Fruit fly (Drosophila melanogaster) whole organism, embryonic: ENCODE data around the gene ocn.

Source experiments
- CG10147 ChIP-seq: fragments of 200-800 bp; sonication (Bioruptor generic); optimal IDR thresholded peaks from 2 replicates; lab custom pipeline; 2019; ENCODE audit warnings: missing biosample characterization, mild to moderate bottlenecking, missing genetic modification characterization, moderate library complexity
- CG11247 ChIP-seq: fragments of 200-800 bp; sonication (Bioruptor generic); IDR thresholded peaks from 2 replicates; pipeline ENCODE4 v1.3.6; 2022; ENCODE audit warnings: missing biosample characterization, missing genetic modification characterization
- CG11398 ChIP-seq: fragments of 200-800 bp; sonication (Bioruptor generic); optimal IDR thresholded peaks from 2 replicates; lab custom pipeline; 2016; ENCODE audit warnings: missing biosample characterization, missing genetic modification characterization
- CG12219 ChIP-seq: fragments of 200-800 bp; sonication (Bioruptor generic); optimal IDR thresholded peaks from 3 replicates; lab custom pipeline; 2018; ENCODE audit warnings: missing biosample characterization, mild to moderate bottlenecking, missing genetic modification characterization
- CG14050 ChIP-seq: fragments of 200-800 bp; sonication (Bioruptor generic); IDR thresholded peaks from 3 replicates; pipeline ENCODE4 v1.3.6; 2022; ENCODE audit warnings: missing biosample characterization, missing genetic modification characterization
- CG15479 ChIP-seq: fragments of 200-800 bp; sonication (Bioruptor generic); optimal IDR thresholded peaks from 3 replicates; lab custom pipeline; 2019; ENCODE audit warnings: missing biosample characterization, mild to moderate bottlenecking, missing genetic modification characterization, moderate library complexity
- CG1603 ChIP-seq: fragments of 200-800 bp; sonication (Bioruptor generic); optimal IDR thresholded peaks from 2 replicates; lab custom pipeline; 2019; ENCODE audit warnings: missing biosample characterization, mild to moderate bottlenecking, missing genetic modification characterization, moderate library complexity
- CG31441 ChIP-seq: fragments of 200-800 bp; sonication (Bioruptor generic); IDR thresholded peaks from 2 replicates; pipeline ENCODE4 v1.3.6; 2022; ENCODE audit warnings: missing biosample characterization, missing genetic modification characterization
- CG32772 ChIP-seq: fragments of 200-800 bp; sonication (Bioruptor generic); IDR thresholded peaks from 2 replicates; pipeline ENCODE4 v1.3.6; 2022; ENCODE audit warnings: missing biosample characterization, missing genetic modification characterization
- CG33557 ChIP-seq: fragments of 200-800 bp; sonication (Bioruptor generic); optimal IDR thresholded peaks from 2 replicates; lab custom pipeline; 2019; ENCODE audit warnings: missing biosample characterization, mild to moderate bottlenecking, missing genetic modification characterization, moderate library complexity
- CG34224 ChIP-seq: fragments of 200-800 bp; sonication (Bioruptor generic); IDR thresholded peaks from 3 replicates; pipeline ENCODE4 v1.3.6; 2022; ENCODE audit warnings: missing biosample characterization, missing genetic modification characterization; ENCODE audit not compliant: partially characterized antibody
- CG3726 ChIP-seq: fragments of 200-800 bp; sonication (Bioruptor generic); IDR thresholded peaks from 3 replicates; pipeline ENCODE4, ENCODE4 v1.3.6; 2022; ENCODE audit warnings: missing biosample characterization, missing genetic modification characterization
- CG3847 ChIP-seq: fragments of 200-800 bp; sonication (Bioruptor generic); IDR thresholded peaks from 2 replicates; pipeline ENCODE4 v1.3.6; 2022; ENCODE audit warnings: missing biosample characterization, missing genetic modification characterization
- CG4328 ChIP-seq: fragments of 200-800 bp; sonication (Bioruptor generic); optimal IDR thresholded peaks from 3 replicates; lab custom pipeline; 2017; ENCODE audit warnings: missing biosample characterization, missing genetic modification reagents, missing genetic modification characterization
- CG5245 ChIP-seq: fragments of 200-800 bp; sonication (Bioruptor generic); optimal IDR thresholded peaks from 3 replicates; lab custom pipeline; 2016; ENCODE audit warnings: missing biosample characterization, missing genetic modification characterization
- CG7745 ChIP-seq: fragments of 200-800 bp; sonication (Bioruptor generic); optimal IDR thresholded peaks from 2 replicates; lab custom pipeline; 2018; ENCODE audit warnings: missing biosample characterization, mild to moderate bottlenecking, missing genetic modification characterization, moderate library complexity
- CG7839 ChIP-seq: fragments of 200-800 bp; sonication (Bioruptor generic); optimal IDR thresholded peaks from 3 replicates; lab custom pipeline; 2018; ENCODE audit warnings: missing biosample characterization, mild to moderate bottlenecking, missing genetic modification characterization, moderate library complexity
- CG8290 ChIP-seq, 3 experiments: fragments of 200-800 bp; sonication (Bioruptor generic); optimal IDR thresholded peaks; 2 replicates each; lab custom pipeline; 2016 to 2019; ENCODE audit warnings: missing biosample characterization in 3 of 3, missing genetic modification characterization in 3 of 3, mild to moderate bottlenecking in 2 of 3, moderate library complexity in 1 of 3
- CG8765 ChIP-seq: fragments of 200-800 bp; sonication (Bioruptor generic); IDR thresholded peaks from 2 replicates; pipeline ENCODE4 v1.3.6; 2022; ENCODE audit warnings: missing biosample characterization, missing genetic modification characterization
- CG9876 ChIP-seq: fragments of 200-800 bp; sonication (Bioruptor generic); optimal IDR thresholded peaks from 2 replicates; lab custom pipeline; 2016; ENCODE audit warnings: missing biosample characterization, missing genetic modification characterization
- D19B ChIP-seq: fragments of 200-800 bp; sonication (Bioruptor generic); optimal IDR thresholded peaks from 2 replicates; lab custom pipeline; 2017; ENCODE audit warnings: missing biosample characterization, mild to moderate bottlenecking, missing genetic modification characterization
- Dip3 ChIP-seq: fragments of 200-800 bp; sonication (Bioruptor generic); optimal IDR thresholded peaks from 3 replicates; lab custom pipeline; 2016; ENCODE audit warnings: missing biosample characterization, missing genetic modification characterization
- Doc2 ChIP-seq: fragments of 200-800 bp; sonication (Bioruptor generic); IDR thresholded peaks from 2 replicates; pipeline ENCODE4 v1.3.6; 2022; ENCODE audit warnings: missing biosample characterization, missing genetic modification characterization
- E2f2 ChIP-seq: fragments of 200-800 bp; sonication (Bioruptor generic); IDR thresholded peaks from 2 replicates; pipeline ENCODE4 v1.3.6; 2022; ENCODE audit warnings: missing biosample characterization, missing genetic modification characterization
- Elba2 ChIP-seq: fragments of 200-800 bp; sonication (Bioruptor generic); optimal IDR thresholded peaks from 3 replicates; lab custom pipeline; 2016; ENCODE audit warnings: missing biosample characterization, missing genetic modification characterization
- Ets97D ChIP-seq: fragments of 200-800 bp; sonication (Bioruptor generic); optimal IDR thresholded peaks from 3 replicates; lab custom pipeline; 2016; ENCODE audit warnings: missing biosample characterization, missing genetic modification characterization
- Fer1 ChIP-seq: fragments of 200-800 bp; sonication (Bioruptor generic); optimal IDR thresholded peaks from 2 replicates; lab custom pipeline; 2017; ENCODE audit warnings: missing biosample characterization, mild to moderate bottlenecking, missing genetic modification characterization
- Hmr ChIP-seq: fragments of 200-800 bp; sonication (Bioruptor generic); optimal IDR thresholded peaks from 3 replicates; lab custom pipeline; 2017; ENCODE audit warnings: mild to moderate bottlenecking, missing biosample characterization, missing genetic modification reagents, missing genetic modification characterization
- Mes4 ChIP-seq: fragments of 200-800 bp; sonication (Bioruptor generic); optimal IDR thresholded peaks from 2 replicates; lab custom pipeline; 2016; ENCODE audit warnings: missing biosample characterization, missing genetic modification characterization
- Pdp1 ChIP-seq, 2 experiments: fragments of 200-800 bp; sonication (Bioruptor generic); optimal IDR thresholded peaks; 3 replicates each; lab custom pipeline; 2016; ENCODE audit warnings: missing biosample characterization in 2 of 2, missing genetic modification characterization in 2 of 2, mild to moderate bottlenecking in 1 of 2, moderate library complexity in 1 of 2
- Sry-β ChIP-seq: fragments of 200-800 bp; sonication (Bioruptor generic); optimal IDR thresholded peaks from 2 replicates; lab custom pipeline; 2018; ENCODE audit warnings: missing biosample characterization, mild to moderate bottlenecking, missing genetic modification characterization, moderate library complexity
- Usf ChIP-seq: fragments of 200-800 bp; sonication (Bioruptor generic); optimal IDR thresholded peaks from 2 replicates; lab custom pipeline; 2017; ENCODE audit warnings: missing genotype, missing biosample characterization, missing genetic modification characterization
- Xbp1 ChIP-seq: fragments of 200-800 bp; sonication (Bioruptor generic); optimal IDR thresholded peaks from 3 replicates; lab custom pipeline; 2016; ENCODE audit warnings: missing biosample characterization, mild to moderate bottlenecking, missing genetic modification characterization
- al ChIP-seq: fragments of 200-800 bp; sonication (Bioruptor generic); IDR thresholded peaks from 2 replicates; pipeline ENCODE4 v1.3.6; 2022; ENCODE audit warnings: missing biosample characterization, missing genetic modification characterization
- cas ChIP-seq: fragments of 200-800 bp; sonication (Bioruptor generic); IDR thresholded peaks from 2 replicates; pipeline ENCODE4 v1.3.6; 2022; ENCODE audit warnings: missing biosample characterization, missing genetic modification characterization
- caup ChIP-seq: fragments of 200-800 bp; sonication (Bioruptor generic); optimal IDR thresholded peaks from 3 replicates; lab custom pipeline; 2017; ENCODE audit warnings: missing biosample characterization, mild to moderate bottlenecking, missing genetic modification characterization, moderate library complexity; ENCODE audit not compliant: severe bottlenecking
- chn ChIP-seq: fragments of 200-800 bp; sonication (Bioruptor generic); optimal IDR thresholded peaks from 2 replicates; lab custom pipeline; 2016; ENCODE audit warnings: missing biosample characterization, missing genetic modification characterization
- croc ChIP-seq: fragments of 200-800 bp; sonication (Bioruptor generic); conservative IDR thresholded peaks from 3 replicates; pipeline ENCODE4 v1.3.6; 2022; ENCODE audit warnings: missing biosample characterization, missing genetic modification characterization
- maf-S ChIP-seq: fragments of 200-800 bp; sonication (Bioruptor generic); optimal IDR thresholded peaks from 2 replicates; lab custom pipeline; 2016; ENCODE audit warnings: missing biosample characterization, missing genetic modification characterization
- mld ChIP-seq: fragments of 200-800 bp; sonication (Bioruptor generic); IDR thresholded peaks from 3 replicates; pipeline ENCODE4 v1.3.6; 2022; ENCODE audit warnings: missing biosample characterization, missing genetic modification characterization; ENCODE audit not compliant: partially characterized antibody
- nerfin-1 ChIP-seq: fragments of 200-800 bp; sonication (Bioruptor generic); optimal IDR thresholded peaks from 3 replicates; lab custom pipeline; 2019; ENCODE audit warnings: missing biosample characterization, mild to moderate bottlenecking, missing genetic modification characterization, moderate library complexity
- nmo ChIP-seq: fragments of 200-800 bp; sonication (Bioruptor generic); optimal IDR thresholded peaks from 2 replicates; lab custom pipeline; 2018; ENCODE audit warnings: missing biosample characterization, mild to moderate bottlenecking, missing genetic modification characterization, moderate library complexity
- rib ChIP-seq: fragments of 200-800 bp; sonication (Bioruptor generic); IDR thresholded peaks from 2 replicates; pipeline ENCODE4 v1.3.6; 2022; ENCODE audit warnings: missing biosample characterization, missing genetic modification characterization
- scrt ChIP-seq: fragments of 200-800 bp; sonication (Bioruptor generic); optimal IDR thresholded peaks from 2 replicates; lab custom pipeline; 2018; ENCODE audit warnings: missing biosample characterization, mild to moderate bottlenecking, missing genetic modification characterization, moderate library complexity
- tio ChIP-seq: fragments of 200-800 bp; sonication (Bioruptor generic); optimal IDR thresholded peaks from 2 replicates; lab custom pipeline; 2017; ENCODE audit warnings: missing biosample characterization, missing genetic modification characterization, inconsistent platforms
- tna ChIP-seq: fragments of 200-800 bp; sonication (Bioruptor generic); IDR thresholded peaks from 2 replicates; pipeline ENCODE4 v1.3.6; 2022; ENCODE audit warnings: missing biosample characterization, missing genetic modification characterization; ENCODE audit not compliant: partially characterized antibody
- unpg ChIP-seq: fragments of 200-800 bp; sonication (Bioruptor generic); optimal IDR thresholded peaks from 3 replicates; lab custom pipeline; 2018; ENCODE audit warnings: missing biosample characterization, mild to moderate bottlenecking, missing genetic modification characterization, moderate library complexity
- zfh1 ChIP-seq: fragments of 200-800 bp; sonication (Bioruptor generic); IDR thresholded peaks from 3 replicates; pipeline ENCODE4 v1.3.6; 2022; ENCODE audit warnings: missing biosample characterization, missing genetic modification characterization

The ocn gene

DNA sequence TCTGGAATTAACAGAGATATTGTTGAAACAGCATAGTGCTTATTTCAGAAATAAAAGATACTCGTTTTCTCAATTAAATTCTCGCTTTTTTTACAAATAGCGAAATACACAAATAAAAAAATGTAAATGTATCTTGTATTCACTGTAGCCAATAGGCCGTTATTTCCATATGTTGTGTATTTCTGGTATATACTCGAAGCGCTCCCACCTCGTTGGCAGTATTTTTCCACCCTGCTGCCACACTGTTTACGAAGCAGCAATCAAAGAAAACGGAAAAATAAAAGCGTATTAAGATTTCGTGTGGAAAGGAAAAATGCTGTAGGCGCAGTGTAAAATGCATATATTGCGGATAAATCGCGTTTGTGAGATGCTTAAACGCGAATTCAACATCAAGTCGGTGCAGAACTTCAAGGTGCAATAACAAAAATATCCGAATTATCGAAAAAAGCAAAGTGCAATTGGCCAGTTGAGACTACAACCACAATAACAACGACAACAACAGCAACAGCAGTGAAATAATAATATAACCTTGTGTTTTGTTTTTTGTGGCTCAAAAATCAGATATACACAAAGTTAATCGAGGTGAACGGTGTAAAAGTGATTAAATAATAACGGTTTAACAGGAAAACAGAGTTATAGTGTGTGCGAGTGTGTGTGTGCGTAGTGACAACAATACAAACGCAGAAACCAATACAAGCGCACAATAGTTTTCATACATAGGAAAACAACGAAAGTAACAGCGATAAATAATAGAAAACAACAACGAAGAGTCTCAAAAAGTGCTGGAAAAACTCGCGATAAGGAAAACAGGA is 20.7 kb upstream of the ocn start, which contains the start of gene sima (continued):
- TF ChIP-seq CG1603 (tag; lab: Kevin White, UChicago) (peak; percentile 71), CG4328 (GFP tag; lab: Kevin White, UChicago) (no peak), CG15479 (GFP tag; lab: Kevin White, UChicago) (no peak), CG34224 (GFP tag; lab: Robert Waterston, UW) (no peak), Sry-β (GFP tag; lab: Kevin White, UChicago) (peak; percentile 51), croc (no peak), CG32772 (GFP tag; lab: Robert Waterston, UW) (no peak), rib (GFP tag; lab: Robert Waterston, UW) (no peak), CG11398 (GFP tag; lab: Kevin White, UChicago) (no peak), CG10147 (peak; percentile 28), Pdp1 (GFP tag; optimal IDR thresholded peaks at IDR 0.05; lab: Kevin White, UChicago) (peak; percentile 16 to 61), Dip3 (GFP tag; lab: Kevin White, UChicago) (peak; percentile 18), al (0 out of 2 replicates have a peak, but pooled peaks have one; percentile 40), chn (GFP tag; lab: Kevin White, UChicago) (peak; percentile 37), tna (GFP tag; lab: Robert Waterston, UW) (no peak), CG14050 (GFP tag; lab: Robert Waterston, UW) (no peak), Xbp1 (peak; percentile 57), mld (no peak), zfh1 (GFP tag; lab: Robert Waterston, UW) (0 out of 3 replicates have a peak, but pooled peaks have one; percentile 32), Elba2 (GFP tag; lab: Kevin White, UChicago) (peak; percentile 97), Fer1 (GFP tag; lab: Kevin White, UChicago) (peak; percentile 21), CG33557 (GFP tag; lab: Kevin White, UChicago) (no peak), Usf (GFP tag; lab: Kevin White, UChicago) (no peak), CG12219 (GFP tag; lab: Kevin White, UChicago) (no peak), D19B (no peak), Ets97D (GFP tag; lab: Kevin White, UChicago) (peak; percentile 69), Mes4 (GFP tag; lab: Kevin White, UChicago) (no peak), maf-S (GFP tag; lab: Kevin White, UChicago) (peak; percentile 55), CG7839 (tag; lab: Kevin White, UChicago) (peak; percentile 47), tio (no peak), CG8765 (GFP tag; lab: Robert Waterston, UW) (no peak), CG5245 (GFP tag; lab: Kevin White, UChicago) (no peak), E2f2 (peak; percentile 28; the same call in 1 of the 2 replicates), Doc2 (GFP tag; lab: Robert Waterston, UW) (no peak), nmo (peak; percentile 51), CG11247 (GFP tag; lab: Robert Waterston, UW) (no peak), cas (GFP tag; lab: Robert Waterston, UW) (peak; percentile 17; the same call in 1 of the 2 replicates), CG3726 (GFP tag; lab: Robert Waterston, UW) (no peak), scrt (GFP tag; lab: Kevin White, UChicago) (peak; percentile 5), Hmr (GFP tag; lab: Kevin White, UChicago) (peak; percentile 39), CG9876 (no peak), unpg (GFP tag; lab: Kevin White, UChicago) (no peak), caup (GFP tag; lab: Kevin White, UChicago) (peak; percentile 51), CG7745 (tag; lab: Kevin White, UChicago) (no peak), nerfin-1 (tag; lab: Kevin White, UChicago) (peak; percentile 16), CG3847 (GFP tag; lab: Robert Waterston, UW) (peak; percentile 26; the same call in 1 of the 2 replicates), CG31441 (no peak), CG8290 (GFP tag; optimal IDR thresholded peaks at IDR 0.05; lab: Kevin White, UChicago) (no peak), CG8290 (tag; optimal IDR thresholded peaks at IDR 0.05; lab: Kevin White, UChicago) (peak in 1 of 2 experiments; percentile 66)
